Worm (Caenorhabditis elegans): ENCODE measurements around the gene ttr-8.

- TF ChIP-seq tab-1 (GFP tag; IDR thresholded peaks at IDR 0.05), result no peak
- no peak for TF ChIP-seq ref-1 (GFP tag; conservative IDR thresholded peaks at IDR 0.05)
- no peak for TF ChIP-seq klf-2 (GFP tag; conservative IDR thresholded peaks at IDR 0.05)
- no peak for TF ChIP-seq T22C8.4 (GFP tag; IDR thresholded peaks at IDR 0.05)
Observed at ce11 chrIII:7545189-7545588, 20.0 kb downstream of the ttr-8 start.
